Fruit fly (Drosophila melanogaster): ENCODE data around the gene Ctps.
A peak's percentile ranks its signal among the peaks of the same experiment; 100 is the strongest.

Ctps gene

DNA sequence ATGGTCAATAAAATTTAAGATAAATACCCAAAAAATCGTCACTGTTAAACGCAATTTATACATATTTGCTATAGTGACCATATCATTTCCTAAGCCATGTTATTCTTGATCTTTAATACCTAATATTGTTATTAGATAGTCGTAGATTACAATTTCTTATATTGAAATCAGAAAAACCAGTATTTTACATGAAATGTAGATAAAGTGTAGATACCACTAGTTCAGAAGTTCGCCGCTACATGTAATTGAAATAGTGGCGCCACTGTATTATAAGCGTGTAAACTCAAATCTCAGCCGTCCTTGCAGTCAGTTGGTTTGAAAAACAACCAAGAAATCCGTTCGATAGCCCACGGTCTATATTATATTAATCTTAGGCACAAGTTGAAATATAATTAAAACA, 49.6 kb upstream of the Ctps start (continued):
- TF ChIP-seq Sry-δ (GFP tag; optimal IDR thresholded peaks at IDR 0.05) (no peak), CG3163 (GFP tag; optimal IDR thresholded peaks at IDR 0.05) (no peak), CG4730 (GFP tag; IDR thresholded peaks at IDR 0.05) (no peak), CG1603 (tag; optimal IDR thresholded peaks at IDR 0.05) (peak; percentile 15), Sin3A (optimal IDR thresholded peaks at IDR 0.05) (no peak), CG10267 (tag; optimal IDR thresholded peaks at IDR 0.05) (no peak), CG9215 (GFP tag; IDR thresholded peaks at IDR 0.05) (no peak), Elba2 (GFP tag; optimal IDR thresholded peaks at IDR 0.05) (no peak), lov (optimal IDR thresholded peaks at IDR 0.05) (no peak), lov (GFP tag; IDR thresholded peaks at IDR 0.05) (no peak), Adf1 (GFP tag; IDR thresholded peaks at IDR 0.05) (no peak), CG34422 (GFP tag; IDR thresholded peaks at IDR 0.05) (no peak), H2.0 (GFP tag; IDR thresholded peaks at IDR 0.05) (no peak), Oli (tag; optimal IDR thresholded peaks at IDR 0.05) (no peak), pita (GFP tag; optimal IDR thresholded peaks at IDR 0.05) (peak; percentile 32), CrebB (tag; optimal IDR thresholded peaks at IDR 0.05) (no peak), Dek (tag; optimal IDR thresholded peaks at IDR 0.05) (no peak), CG11398 (GFP tag; optimal IDR thresholded peaks at IDR 0.05) (no peak), CG17385 (GFP tag; optimal IDR thresholded peaks at IDR 0.05) (no peak), CG6254 (GFP tag; optimal IDR thresholded peaks at IDR 0.05) (no peak), eve (GFP tag; optimal IDR thresholded peaks at IDR 0.05) (no peak), CG10543 (GFP tag; optimal IDR thresholded peaks at IDR 0.05) (no peak), pan (optimal IDR thresholded peaks at IDR 0.05) (no peak), pan (GFP tag; optimal IDR thresholded peaks at IDR 0.05 in 1 of 2, IDR thresholded peaks at IDR 0.05 in 1 of 2) (no peak), CG15269 (tag; optimal IDR thresholded peaks at IDR 0.05) (no peak), CG4328 (GFP tag; optimal IDR thresholded peaks at IDR 0.05) (no peak), CG17912 (GFP tag; optimal IDR thresholded peaks at IDR 0.05) (no peak), HmgZ (tag; optimal IDR thresholded peaks at IDR 0.05) (no peak), hkb (optimal IDR thresholded peaks at IDR 0.05) (no peak), hkb (GFP tag; IDR thresholded peaks at IDR 0.05) (no peak), CG11723 (GFP tag; optimal IDR thresholded peaks at IDR 0.05) (no peak), CG17328 (GFP tag; IDR thresholded peaks at IDR 0.05) (no peak), Stat92E (GFP tag; optimal IDR thresholded peaks at IDR 0.05) (no peak), sens (GFP tag) (peak; percentile 84), Hr51 (GFP tag; optimal IDR thresholded peaks at IDR 0.05) (peak in 1 of 2 experiments; percentile 14), lilli (GFP tag; optimal IDR thresholded peaks at IDR 0.05) (no peak), ac (GFP tag; optimal IDR thresholded peaks at IDR 0.05) (no peak), sr (GFP tag; IDR thresholded peaks at IDR 0.05) (no peak), Dip3 (GFP tag; optimal IDR thresholded peaks at IDR 0.05) (no peak), ken (GFP tag; IDR thresholded peaks at IDR 0.05) (no peak), hth (optimal IDR thresholded peaks at IDR 0.05) (no peak), CG9727 (GFP tag; optimal IDR thresholded peaks at IDR 0.05) (no peak), CG1024 (GFP tag; IDR thresholded peaks at IDR 0.05) (peak; percentile 2; the same call in 1 of the 2 replicates), gem (tag; optimal IDR thresholded peaks at IDR 0.05) (no peak), gfzf (GFP tag; optimal IDR thresholded peaks at IDR 0.05) (no peak), CG14050 (GFP tag; IDR thresholded peaks at IDR 0.05) (no peak), sima (GFP tag; optimal IDR thresholded peaks at IDR 0.05) (no peak), mirr (GFP tag; optimal IDR thresholded peaks at IDR 0.05) (no peak), Hsf (GFP tag; optimal IDR thresholded peaks at IDR 0.05) (peak; percentile 28), ara (GFP tag; IDR thresholded peaks at IDR 0.05) (0 out of 2 replicates have a peak, but pooled peaks have one; percentile 5), ab (GFP tag; optimal IDR thresholded peaks at IDR 0.05) (no peak), Dp (GFP tag; optimal IDR thresholded peaks at IDR 0.05) (peak; percentile 11), bcd (GFP tag; optimal IDR thresholded peaks at IDR 0.05) (no peak), CG7839 (tag; optimal IDR thresholded peaks at IDR 0.05) (no peak)

Measured in whole organism, embryonic.